Worm (Caenorhabditis elegans): Measurements from ENCODE around the gene K08B4.7.

DNA sequence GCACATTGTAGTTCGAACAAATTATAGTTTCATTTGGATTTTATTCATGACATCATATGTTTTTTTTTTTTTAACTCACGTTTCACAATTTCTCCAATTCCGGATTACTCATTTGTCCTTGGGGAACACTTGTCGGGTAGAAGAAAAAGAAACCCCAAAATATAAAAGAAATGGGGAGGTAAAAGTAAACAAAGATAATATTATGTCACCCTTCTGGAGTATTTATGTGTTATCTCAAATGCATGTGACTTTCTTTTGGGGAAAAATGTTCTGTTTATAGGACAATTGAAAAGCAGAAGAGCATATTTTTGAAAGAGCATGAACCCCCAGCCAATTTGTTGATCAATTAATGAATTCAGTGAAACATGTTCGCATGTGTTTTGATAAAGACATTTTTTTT is 40.3 kb downstream of the K08B4.7 start:
- TF ChIP-seq W03F9.2 (tag; optimal IDR thresholded peaks at IDR 0.05) (no peak), him-1 (tag; optimal IDR thresholded peaks at IDR 0.05) (no peak)
